Fruit fly (Drosophila melanogaster): Measurements from ENCODE around the gene KrT95D.
A peak's percentile ranks its signal among the peaks of the same experiment; 100 is the strongest.

KrT95D gene

dm6 chr3R:24024123-24024522 is 7.5 kb downstream of the KrT95D start (continued):
- TF ChIP-seq esn (GFP tag; optimal IDR thresholded peaks at IDR 0.05) = no peak
- TF ChIP-seq CG16779 (tag; optimal IDR thresholded peaks at IDR 0.05) = peak; percentile 13
- TF ChIP-seq fkh (GFP tag; optimal IDR thresholded peaks at IDR 0.05) = no peak
- TF ChIP-seq Eip75B (GFP tag; optimal IDR thresholded peaks at IDR 0.05) = peak; percentile 39
- no peak for TF ChIP-seq CG8319 (GFP tag; optimal IDR thresholded peaks at IDR 0.05)
- TF ChIP-seq Sox102F (GFP tag; optimal IDR thresholded peaks at IDR 0.05) = no peak
- no peak for TF ChIP-seq CG9139 (GFP tag; optimal IDR thresholded peaks at IDR 0.05)
- TF ChIP-seq CG3919 (GFP tag; optimal IDR thresholded peaks at IDR 0.05) = peak; percentile 42
- no peak for TF ChIP-seq CG6163 (GFP tag; IDR thresholded peaks at IDR 0.05)
- TF ChIP-seq Hr39 (GFP tag; optimal IDR thresholded peaks at IDR 0.05) = no peak
- TF ChIP-seq CG6854 (GFP tag; optimal IDR thresholded peaks at IDR 0.05) = no peak
- TF ChIP-seq acj6 (GFP tag; optimal IDR thresholded peaks at IDR 0.05) = peak; percentile 31
- peak; percentile 52 for TF ChIP-seq achi (GFP tag; optimal IDR thresholded peaks at IDR 0.05)
- TF ChIP-seq vri (GFP tag; optimal IDR thresholded peaks at IDR 0.05) = no peak
- peak; percentile 22 for TF ChIP-seq fd59A (GFP tag; optimal IDR thresholded peaks at IDR 0.05)
- no peak for TF ChIP-seq CG7368 (GFP tag; optimal IDR thresholded peaks at IDR 0.05)
- TF ChIP-seq topi (GFP tag; optimal IDR thresholded peaks at IDR 0.05) = no peak
- TF ChIP-seq CG8632 (GFP tag; optimal IDR thresholded peaks at IDR 0.05) = no peak
- no peak for TF ChIP-seq Blimp-1 (GFP tag; optimal IDR thresholded peaks at IDR 0.05)

- TF ChIP-seq esn (GFP tag; optimal IDR thresholded peaks at IDR 0.05) = no peak
Measured at dm6 chr3R:24021895-24022294, 9.7 kb downstream of the KrT95D start.

- no peak for TF ChIP-seq CG7368 (GFP tag; optimal IDR thresholded peaks at IDR 0.05)
- TF ChIP-seq CG6163 (GFP tag; IDR thresholded peaks at IDR 0.05) = 0 out of 3 replicates have a peak, but pooled peaks have one; percentile 25
- TF ChIP-seq CG31627 (GFP tag; optimal IDR thresholded peaks at IDR 0.05) = no peak
- TF ChIP-seq fd59A (GFP tag; optimal IDR thresholded peaks at IDR 0.05) = no peak
- TF ChIP-seq Hr39 (GFP tag; optimal IDR thresholded peaks at IDR 0.05) = no peak
- TF ChIP-seq CG34406 (GFP tag; optimal IDR thresholded peaks at IDR 0.05) = no peak
- TF ChIP-seq svp (GFP tag) = no peak
- TF ChIP-seq acj6 (GFP tag; optimal IDR thresholded peaks at IDR 0.05) = peak; percentile 11
- no peak for TF ChIP-seq salr (GFP tag; optimal IDR thresholded peaks at IDR 0.05)
- peak; percentile 57 for TF ChIP-seq CG32006 (GFP tag; optimal IDR thresholded peaks at IDR 0.05)
- TF ChIP-seq CG3032 (tag; optimal IDR thresholded peaks at IDR 0.05) = no peak
- no peak for TF ChIP-seq Ets96B (tag; optimal IDR thresholded peaks at IDR 0.05)
- peak; percentile 42 for TF ChIP-seq CG15336 (GFP tag; IDR thresholded peaks at IDR 0.05)
- no peak for TF ChIP-seq CG8319 (GFP tag; optimal IDR thresholded peaks at IDR 0.05)
- TF ChIP-seq CG10669 (GFP tag; optimal IDR thresholded peaks at IDR 0.05) = no peak
- no peak for TF ChIP-seq Ets21C (GFP tag; optimal IDR thresholded peaks at IDR 0.05)
- TF ChIP-seq Hr4 (GFP tag; optimal IDR thresholded peaks at IDR 0.05) = peak; percentile 76
- no peak for TF ChIP-seq Sox102F (GFP tag; optimal IDR thresholded peaks at IDR 0.05)
- TF ChIP-seq pdm3 (GFP tag; optimal IDR thresholded peaks at IDR 0.05) = peak; percentile 11
- TF ChIP-seq Eip78C (GFP tag) = peak; percentile 45
- no peak for TF ChIP-seq CG11902 (GFP tag; optimal IDR thresholded peaks at IDR 0.05)
- TF ChIP-seq CG8119 (GFP tag; IDR thresholded peaks at IDR 0.05) = peak; percentile 44; the same call in 1 of the 3 replicates
- TF ChIP-seq CG6276 (GFP tag; optimal IDR thresholded peaks at IDR 0.05) = peak; percentile 36
- TF ChIP-seq eg (GFP tag; IDR thresholded peaks at IDR 0.05) = 0 out of 3 replicates have a peak, but pooled peaks have one; percentile 56
Measured at dm6 chr3R:24017648-24018047, 14.0 kb downstream of the KrT95D start.

Measured in whole organism, prepupa.